Worm (Caenorhabditis elegans) whole organism, L2 larva: ENCODE results near the gene C53B7.2.
A peak's percentile ranks its signal among the peaks of the same experiment; 100 is the strongest.

Experiments used
- C34F6.9 ChIP-seq: fragments of 150-350 bp; optimal IDR thresholded peaks from 2 replicates; lab custom pipeline; 2014; ENCODE audit warnings: missing biosample characterization, missing genetic modification characterization
- ama-1 ChIP-seq: fragments of 150-350 bp; optimal IDR thresholded peaks from 2 replicates; lab custom pipeline; 2018; ENCODE audit warnings: inconsistent platforms
- blmp-1 ChIP-seq: sonication (generic microtip); optimal IDR thresholded peaks from 2 replicates; lab custom pipeline; 2017; ENCODE audit warnings: missing genetic modification characterization, mild to moderate bottlenecking, missing compliant biosample characterization, antibody characterized with exemption, moderate library complexity; ENCODE audit not compliant: insufficient read depth
- ceh-82 ChIP-seq: fragments of 150-350 bp; optimal IDR thresholded peaks from 2 replicates; lab custom pipeline; 2014; ENCODE audit warnings: missing biosample characterization, missing genetic modification characterization
- dmd-4 ChIP-seq: sonication (generic microtip); optimal IDR thresholded peaks from 2 replicates; lab custom pipeline; 2017; ENCODE audit warnings: missing biosample characterization, missing genetic modification characterization
- egl-27 ChIP-seq: sonication (generic microtip); optimal IDR thresholded peaks from 3 replicates; lab custom pipeline; 2017; ENCODE audit warnings: missing biosample characterization, missing genetic modification reagents, missing genetic modification characterization
- lsy-2 ChIP-seq, 2 experiments: fragments of 150-350 bp in 1 of 2; sonication (generic microtip) in 1 of 2; optimal IDR thresholded peaks; 2 replicates each; lab custom pipeline; 2014 to 2017; ENCODE audit warnings: missing biosample characterization in 2 of 2, missing genetic modification characterization in 2 of 2
- nhr-11 ChIP-seq: fragments of 150-350 bp; optimal IDR thresholded peaks from 2 replicates; lab custom pipeline; 2014; ENCODE audit warnings: missing biosample characterization, missing genetic modification characterization
- nhr-12 ChIP-seq: fragments of 150-350 bp; optimal IDR thresholded peaks from 2 replicates; lab custom pipeline; 2014; ENCODE audit warnings: missing biosample characterization, missing genetic modification characterization
- unc-62 ChIP-seq: fragments of 150-350 bp; optimal IDR thresholded peaks from 2 replicates; lab custom pipeline; 2014; ENCODE audit warnings: missing biosample characterization, missing genetic modification reagents, missing genetic modification characterization
- ztf-4 ChIP-seq: fragments of 150-350 bp; optimal IDR thresholded peaks from 2 replicates; lab custom pipeline; 2014; ENCODE audit warnings: missing biosample characterization, missing genetic modification characterization

- TF ChIP-seq nhr-12 (tag; lab: Kevin White, UChicago): no peak
- TF ChIP-seq ceh-82 (tag; lab: Kevin White, UChicago): no peak
- no peak for TF ChIP-seq ama-1 (lab: Kevin White, UChicago)
- TF ChIP-seq ztf-4 (tag; lab: Kevin White, UChicago): no peak
- no peak for TF ChIP-seq lsy-2 (tag; optimal IDR thresholded peaks at IDR 0.05; lab: Kevin White, UChicago)
- no peak for TF ChIP-seq nhr-11 (tag; lab: Kevin White, UChicago)
- no peak for TF ChIP-seq egl-27 (tag; lab: Kevin White, UChicago)
- peak; percentile 57 for TF ChIP-seq C34F6.9 (tag; lab: Kevin White, UChicago)
- TF ChIP-seq unc-62 (GFP tag; lab: Kevin White, UChicago): no peak
- TF ChIP-seq dmd-4 (tag; lab: Kevin White, UChicago): no peak
- peak; percentile 82 for TF ChIP-seq blmp-1
Observed at ce11 chrX:6808239-6808638, 37.8 kb upstream of the C53B7.2 start.
